Worm (Caenorhabditis elegans) whole organism, late embryonic: Measurements from ENCODE around the gene srx-112.
A peak's percentile ranks its signal among the peaks of the same experiment; 100 is the strongest.

Source experiments
- F13H6.1 ChIP-seq: sonication (generic microtip); optimal IDR thresholded peaks from 2 replicates; lab custom pipeline; 2016; ENCODE audit warnings: missing genetic modification characterization, missing compliant biosample characterization
- K02D7.2 ChIP-seq: sonication (generic microtip); optimal IDR thresholded peaks from 2 replicates; lab custom pipeline; 2017; ENCODE audit warnings: mild to moderate bottlenecking, missing genetic modification characterization, missing compliant biosample characterization
- Y22D7AL.16 ChIP-seq: sonication (generic microtip); optimal IDR thresholded peaks from 2 replicates; lab custom pipeline; 2016; ENCODE audit warnings: missing genetic modification characterization, missing compliant biosample characterization
- ahr-1 ChIP-seq: sonication (generic microtip); optimal IDR thresholded peaks from 2 replicates; lab custom pipeline; 2016; ENCODE audit warnings: missing genetic modification characterization, missing compliant biosample characterization
- ama-1 ChIP-seq: fragments of 150-350 bp; optimal IDR thresholded peaks from 2 replicates; lab custom pipeline; 2014
- ceh-18 ChIP-seq: sonication (generic microtip); optimal IDR thresholded peaks from 2 replicates; lab custom pipeline; 2016; ENCODE audit warnings: missing genetic modification characterization, missing compliant biosample characterization
- ceh-2 ChIP-seq: sonication (generic microtip); optimal IDR thresholded peaks from 2 replicates; lab custom pipeline; 2016; ENCODE audit warnings: missing genotype, missing genetic modification characterization, missing compliant biosample characterization
- ceh-22 ChIP-seq: sonication (generic microtip); optimal IDR thresholded peaks from 2 replicates; lab custom pipeline; 2017; ENCODE audit warnings: missing biosample characterization, missing genetic modification characterization
- ceh-45 ChIP-seq: fragments of 200-800 bp; sonication (Bioruptor generic); IDR thresholded peaks from 2 replicates; pipeline ENCODE4 v1.3.6; 2022; ENCODE audit warnings: missing genetic modification reagents, missing genetic modification characterization, missing compliant biosample characterization
- ceh-48 ChIP-seq: sonication (generic microtip); optimal IDR thresholded peaks from 2 replicates; lab custom pipeline; 2016; ENCODE audit warnings: missing genetic modification characterization, inconsistent platforms, missing compliant biosample characterization
- dve-1 ChIP-seq: sonication (generic microtip); optimal IDR thresholded peaks from 2 replicates; lab custom pipeline; 2017; ENCODE audit warnings: antibody characterized with exemption, mild to moderate bottlenecking, missing genetic modification characterization, missing compliant biosample characterization
- elt-4 ChIP-seq: sonication (generic microtip); optimal IDR thresholded peaks from 2 replicates; lab custom pipeline; 2016; ENCODE audit warnings: missing genetic modification characterization, missing compliant biosample characterization
- eyg-1 ChIP-seq: sonication (generic microtip); optimal IDR thresholded peaks from 2 replicates; lab custom pipeline; 2016; ENCODE audit warnings: missing genotype, missing genetic modification characterization, missing compliant biosample characterization
- fax-1 ChIP-seq: sonication (generic microtip); optimal IDR thresholded peaks from 2 replicates; lab custom pipeline; 2016; ENCODE audit warnings: missing genotype, missing genetic modification characterization, missing compliant biosample characterization
- gmeb-2 ChIP-seq: sonication (generic microtip); optimal IDR thresholded peaks from 2 replicates; lab custom pipeline; 2016; ENCODE audit warnings: missing genetic modification characterization, inconsistent platforms, missing compliant biosample characterization
- hlh-30 ChIP-seq: sonication (generic microtip); optimal IDR thresholded peaks from 2 replicates; lab custom pipeline; 2017; ENCODE audit warnings: antibody characterized with exemption, missing genetic modification characterization, missing compliant biosample characterization; ENCODE audit not compliant: insufficient read depth
- hlh-8 ChIP-seq: sonication (generic microtip); optimal IDR thresholded peaks from 2 replicates; lab custom pipeline; 2016; ENCODE audit warnings: missing genotype, missing genetic modification characterization, missing compliant biosample characterization
- mec-3 ChIP-seq: sonication (generic microtip); optimal IDR thresholded peaks from 2 replicates; lab custom pipeline; 2016; ENCODE audit warnings: borderline replicate concordance, missing genetic modification characterization, missing compliant biosample characterization
- nfya-1 ChIP-seq: sonication (generic microtip); optimal IDR thresholded peaks from 2 replicates; lab custom pipeline; 2017; ENCODE audit warnings: missing genetic modification characterization, mild to moderate bottlenecking, missing compliant biosample characterization, antibody characterized with exemption, moderate library complexity
- nhr-232 ChIP-seq: sonication (generic microtip); optimal IDR thresholded peaks from 2 replicates; lab custom pipeline; 2016; ENCODE audit warnings: missing genetic modification characterization, missing compliant biosample characterization
- npax-4 ChIP-seq: sonication (generic microtip); optimal IDR thresholded peaks from 2 replicates; lab custom pipeline; 2016; ENCODE audit warnings: missing genetic modification characterization, missing compliant biosample characterization
- pat-9 ChIP-seq: fragments of 200-800 bp; sonication (Bioruptor generic); optimal IDR thresholded peaks from 2 replicates; lab custom pipeline; 2018; ENCODE audit warnings: mild to moderate bottlenecking, missing genetic modification characterization, moderate library complexity, missing compliant biosample characterization
- pha-2 ChIP-seq: sonication (generic microtip); optimal IDR thresholded peaks from 2 replicates; lab custom pipeline; 2017; ENCODE audit warnings: mild to moderate bottlenecking, missing genetic modification characterization, missing compliant biosample characterization
- pqm-1 ChIP-seq: sonication (generic microtip); optimal IDR thresholded peaks from 2 replicates; lab custom pipeline; 2016; ENCODE audit warnings: missing genetic modification characterization, missing compliant biosample characterization
- ref-2 ChIP-seq: sonication (generic microtip); optimal IDR thresholded peaks from 2 replicates; lab custom pipeline; 2016; ENCODE audit warnings: missing genetic modification characterization, missing compliant biosample characterization
- sdc-2 ChIP-seq: sonication (generic microtip); optimal IDR thresholded peaks from 2 replicates; lab custom pipeline; 2016; ENCODE audit warnings: missing genotype, missing genetic modification characterization, missing compliant biosample characterization
- syd-9 ChIP-seq: sonication (generic microtip); optimal IDR thresholded peaks from 2 replicates; lab custom pipeline; 2016; ENCODE audit warnings: mild to moderate bottlenecking, missing genetic modification characterization, moderate library complexity, missing compliant biosample characterization
- tbx-2 ChIP-seq: sonication (generic microtip); optimal IDR thresholded peaks from 2 replicates; lab custom pipeline; 2016; ENCODE audit warnings: missing genetic modification characterization, missing compliant biosample characterization
- unc-3 ChIP-seq, 2 experiments: fragments of 200-800 bp in 1 of 2; sonication (Bioruptor generic) in 1 of 2; sonication (generic microtip) in 1 of 2; conservative IDR thresholded peaks in 1 of 2; optimal IDR thresholded peaks in 1 of 2; 2 replicates each; pipeline versions ENCODE4 v1.3.6 to Lab custom; 2016 to 2022; ENCODE audit warnings: missing compliant biosample characterization in 2 of 2, missing genetic modification characterization in 2 of 2, missing genetic modification reagents in 1 of 2
- unc-42 ChIP-seq: sonication (generic microtip); optimal IDR thresholded peaks from 2 replicates; lab custom pipeline; 2016; ENCODE audit warnings: missing genotype, missing genetic modification characterization, missing compliant biosample characterization
- unc-55 ChIP-seq: sonication (generic microtip); optimal IDR thresholded peaks from 2 replicates; lab custom pipeline; 2017; ENCODE audit warnings: missing biosample characterization, missing genetic modification reagents, missing genetic modification characterization
- ztf-16 ChIP-seq: sonication (generic microtip); optimal IDR thresholded peaks from 2 replicates; lab custom pipeline; 2017; ENCODE audit warnings: missing genetic modification characterization, missing compliant biosample characterization

The srx-112 gene

DNA sequence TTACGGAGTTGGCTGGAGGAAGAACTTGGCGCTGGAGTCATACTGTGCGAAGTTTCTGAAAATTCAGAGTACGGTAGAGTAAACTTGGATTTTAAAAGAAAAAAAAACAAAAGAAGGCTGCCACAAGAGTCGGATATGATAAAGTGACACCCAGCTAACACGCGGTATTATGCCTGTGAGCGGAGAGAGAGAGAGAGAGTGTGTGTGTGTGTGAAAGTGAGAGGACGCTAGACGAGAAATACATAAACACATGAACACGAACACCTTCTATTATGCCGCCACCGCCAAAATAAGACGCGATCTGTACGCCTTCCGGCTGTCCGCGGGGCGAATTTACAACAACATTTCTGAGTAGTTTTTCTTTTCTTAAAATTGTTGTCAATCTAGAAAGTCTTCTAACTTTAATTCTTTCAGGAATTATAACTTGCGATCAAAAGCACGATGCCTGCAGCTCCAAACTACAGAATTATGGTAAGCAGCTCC, 27.5 kb downstream of the srx-112 start, which contains the start of gene F12E12.6:
Gene F12E12.6, minus strand, starts transcription at position 51 of the 483 bp plus-strand sequence.
- TF ChIP-seq ahr-1 (tag; lab: Kevin White, UChicago), result no peak

DNA sequence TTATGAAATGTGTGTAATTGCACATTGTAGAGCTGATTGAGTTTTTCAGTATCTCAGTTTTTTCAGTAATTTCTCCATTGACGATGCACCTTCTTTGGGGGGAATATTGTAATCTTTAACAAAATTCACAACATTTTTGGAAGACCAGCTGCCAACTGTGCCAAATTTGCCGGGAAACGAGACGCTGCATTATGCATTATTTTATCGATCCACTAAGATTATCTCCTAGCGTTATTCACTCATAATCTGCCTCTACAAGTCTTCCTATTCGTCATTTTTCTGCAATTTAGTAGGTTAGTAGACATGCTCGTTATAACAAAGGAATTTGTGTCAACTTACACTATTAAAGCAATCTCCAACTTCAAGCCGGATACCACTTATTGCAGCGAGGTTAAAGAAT, 32.7 kb downstream of the srx-112 start, which contains the start of the genes sdz-12 and bath-31:
Gene sdz-12, minus strand, starts transcription at position 101 of the 400 bp plus-strand sequence.
Gene bath-31, plus strand, starts transcription at position 251 of the 400 bp plus-strand sequence.
- TF ChIP-seq hlh-8 (tag; lab: Kevin White, UChicago) (no peak), fax-1 (tag; lab: Kevin White, UChicago) (no peak), ztf-16 (no peak), nfya-1 (tag; lab: Kevin White, UChicago) (no peak), ceh-45 (GFP tag; lab: Robert Waterston, UW) (no peak), ceh-18 (tag; lab: Kevin White, UChicago) (no peak), elt-4 (tag; lab: Kevin White, UChicago) (no peak), F13H6.1 (tag; lab: Kevin White, UChicago) (no peak), pha-2 (no peak), hlh-30 (no peak)

DNA sequence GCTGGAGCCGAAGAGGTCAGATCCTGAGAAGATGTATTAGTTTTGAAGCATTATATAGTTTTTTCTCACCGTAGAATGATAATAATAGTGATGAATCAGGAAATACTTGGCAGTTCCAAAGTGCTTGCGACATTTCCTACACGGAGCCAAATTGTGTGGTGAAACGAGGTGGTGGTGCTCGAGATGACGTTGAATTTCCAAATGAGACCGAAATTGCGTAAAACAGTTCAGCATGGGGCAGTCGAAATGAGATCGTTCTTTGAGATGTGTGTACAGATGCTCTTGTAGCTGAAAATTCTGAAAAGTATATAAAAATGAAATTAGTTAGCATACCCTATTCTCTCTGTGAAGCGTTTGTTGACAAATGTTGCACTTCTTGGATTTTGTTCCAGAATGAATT, 36.4 kb downstream of the srx-112 start, which contains the start of gene C46E10.8:
Gene C46E10.8, minus strand, starts transcription at position 101 of the 400 bp plus-strand sequence.
- TF ChIP-seq K02D7.2 (tag; lab: Kevin White, UChicago), result no peak
- no peak for TF ChIP-seq pat-9 (tag; lab: Kevin White, UChicago)
- TF ChIP-seq sdc-2, result no peak
- no peak for TF ChIP-seq Y22D7AL.16 (tag; lab: Kevin White, UChicago)
- TF ChIP-seq tbx-2 (tag; lab: Kevin White, UChicago), result no peak
- no peak for TF ChIP-seq gmeb-2 (tag; lab: Kevin White, UChicago)
- no peak for TF ChIP-seq fax-1 (tag; lab: Kevin White, UChicago)
- no peak for TF ChIP-seq pqm-1 (tag; lab: Kevin White, UChicago)
- no peak for TF ChIP-seq ahr-1 (tag; lab: Kevin White, UChicago)
- TF ChIP-seq ref-2 (tag; lab: Kevin White, UChicago), result no peak
- no peak for TF ChIP-seq hlh-30
- no peak for TF ChIP-seq eyg-1 (tag; lab: Kevin White, UChicago)

DNA sequence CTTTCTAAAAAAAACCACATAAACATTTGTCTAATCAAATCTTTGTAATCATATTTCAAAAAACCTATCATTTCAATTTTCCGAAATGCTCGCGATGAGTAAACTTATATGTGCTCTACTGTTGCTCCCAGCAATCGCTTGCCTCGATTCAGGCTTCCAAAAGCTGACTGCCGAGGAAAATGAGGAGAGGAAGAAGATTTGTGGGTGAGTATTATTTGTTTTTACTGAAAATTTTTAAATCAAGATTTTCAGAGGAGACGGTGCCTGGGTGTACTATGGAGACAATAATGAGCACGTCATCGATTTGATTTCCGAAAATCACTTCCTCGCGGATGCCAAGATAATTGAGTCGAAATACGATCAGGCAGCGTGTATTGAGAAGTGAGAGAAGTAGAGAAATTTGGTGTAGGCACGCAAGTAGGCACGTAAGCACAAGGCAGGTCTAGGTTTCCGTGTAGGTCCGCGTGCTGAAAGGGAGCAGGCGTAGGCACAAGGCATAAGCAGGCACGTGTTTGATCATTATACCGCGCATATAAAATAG, 40.1 kb downstream of the srx-112 start, which contains the start of gene C46E10.1:
Gene C46E10.1, plus strand, starts transcription at position 51 of the 541 bp plus-strand sequence.
- TF ChIP-seq unc-55 (GFP tag; lab: Kevin White, UChicago) (no peak), dve-1 (tag; lab: Kevin White, UChicago) (no peak), hlh-30 (no peak), syd-9 (tag; lab: Kevin White, UChicago) (no peak), unc-3 (GFP tag; conservative IDR thresholded peaks at IDR 0.05; lab: Robert Waterston, UW) (no peak), unc-3 (tag; optimal IDR thresholded peaks at IDR 0.05; lab: Kevin White, UChicago) (no peak), unc-42 (tag; lab: Kevin White, UChicago) (no peak), mec-3 (tag; lab: Kevin White, UChicago) (peak; percentile 6)

DNA sequence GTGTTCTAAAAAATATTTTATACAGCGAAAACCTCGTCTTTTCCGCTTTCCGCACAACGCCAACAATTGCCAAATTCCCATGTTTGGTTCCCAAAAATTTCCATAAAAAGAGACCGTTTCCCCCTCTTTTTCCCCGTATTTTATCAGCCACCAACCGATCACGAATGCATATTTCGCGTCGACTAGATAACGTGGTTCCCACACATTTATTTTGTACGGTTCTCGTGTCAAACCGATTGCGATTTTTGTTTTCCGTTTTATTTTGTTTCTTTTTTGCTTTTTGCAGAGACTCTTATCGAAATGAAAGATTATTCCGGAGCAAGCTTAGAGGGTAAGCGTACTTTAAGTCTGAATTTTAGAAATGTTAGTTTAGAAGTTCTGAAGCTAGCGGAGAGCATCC, 43.4 kb downstream of the srx-112 start, which contains the start of gene C46E10.3:
Gene C46E10.3, plus strand, starts transcription at position 301 of the 400 bp plus-strand sequence.
- no peak for TF ChIP-seq ceh-22
- TF ChIP-seq pha-2, result no peak
- TF ChIP-seq nhr-232 (tag; lab: Kevin White, UChicago), result no peak
- TF ChIP-seq ceh-2, result no peak
- no peak for TF ChIP-seq npax-4
- no peak for TF ChIP-seq unc-55 (GFP tag; lab: Kevin White, UChicago)
- TF ChIP-seq, all 69 proteins: peak for 0

DNA sequence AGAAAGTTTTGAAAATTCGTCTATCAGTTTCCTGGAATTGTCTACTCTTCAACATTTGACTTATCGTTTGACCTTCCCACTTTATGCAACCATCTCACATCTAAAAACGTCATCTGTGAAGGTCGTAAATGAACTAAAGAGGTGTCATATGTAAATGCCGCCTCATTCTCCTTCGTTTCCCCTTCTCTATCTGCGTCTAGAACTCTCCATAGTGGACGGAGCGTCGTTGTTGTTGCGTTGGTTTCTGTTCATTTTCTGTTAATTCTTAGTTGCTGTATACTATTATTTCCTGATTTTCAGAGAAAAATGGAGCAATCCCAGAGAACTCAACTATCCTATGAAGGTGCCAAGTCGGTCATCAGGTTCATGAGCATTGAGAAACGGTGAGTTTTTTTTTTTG, 47.4 kb downstream of the srx-112 start, which contains the start of gene fbxc-52:
Gene fbxc-52, plus strand, starts transcription at position 301 of the 400 bp plus-strand sequence.
- TF ChIP-seq hlh-30, result no peak
- TF ChIP-seq ceh-22, result no peak
- no peak for TF ChIP-seq Y22D7AL.16 (tag; lab: Kevin White, UChicago)
- no peak for TF ChIP-seq ama-1 (lab: Kevin White, UChicago)
- TF ChIP-seq F13H6.1 (tag; lab: Kevin White, UChicago), result no peak
- TF ChIP-seq nhr-232 (tag; lab: Kevin White, UChicago), result no peak
- TF ChIP-seq ceh-48 (tag; lab: Kevin White, UChicago), result no peak
